Fruit fly (Drosophila melanogaster) whole organism, wandering third instar larva: Measurements from ENCODE around the gene Dhc36C.

Source experiments
- Dif ChIP-seq: fragments of 200-275, 200-300 bp; sonication (Bioruptor generic); optimal IDR thresholded peaks from 2 replicates; lab custom pipeline; 2018; ENCODE audit warnings: missing biosample characterization, missing genetic modification characterization; ENCODE audit not compliant: partially characterized antibody
- Hr78 ChIP-seq: fragments of >200 bp; optimal IDR thresholded peaks from 2 replicates; lab custom pipeline; 2017; ENCODE audit warnings: missing biosample characterization, missing genetic modification characterization
- Myc ChIP-seq: fragments of >200 bp; optimal IDR thresholded peaks from 2 replicates; lab custom pipeline; 2017
- Sp1 ChIP-seq: fragments of 200-800 bp; sonication (Bioruptor generic); optimal IDR thresholded peaks from 3 replicates; lab custom pipeline; 2019; ENCODE audit warnings: missing biosample characterization, mild to moderate bottlenecking, missing genetic modification characterization, moderate library complexity
- br ChIP-seq: fragments of 200-800 bp; sonication (Bioruptor generic); optimal IDR thresholded peaks from 2 replicates; lab custom pipeline; 2016; ENCODE audit warnings: missing biosample characterization, missing genetic modification characterization
- dl ChIP-seq, 2 experiments: fragments of 175-275, 200-275 bp in 1 of 2; fragments of 200-275 bp in 1 of 2; sonication (Bioruptor generic); optimal IDR thresholded peaks; lab custom pipeline; 2018; ENCODE audit warnings: mild to moderate bottlenecking in 2 of 2, missing biosample characterization in 2 of 2, missing genetic modification characterization in 2 of 2, moderate library complexity in 2 of 2; ENCODE audit not compliant: partially characterized antibody in 2 of 2, insufficient read depth in 1 of 2
- dsf ChIP-seq: sonication (Bioruptor generic); optimal IDR thresholded peaks from 2 replicates; lab custom pipeline; 2016; ENCODE audit warnings: missing biosample characterization, missing genetic modification characterization, borderline replicate concordance
- fru ChIP-seq: fragments of 200-800 bp; sonication (Bioruptor generic); optimal IDR thresholded peaks from 3 replicates; lab custom pipeline; 2016; ENCODE audit warnings: missing biosample characterization, mild to moderate bottlenecking, missing genetic modification characterization
- h ChIP-seq: fragments of 200-800 bp; sonication (Bioruptor generic); optimal IDR thresholded peaks from 3 replicates; lab custom pipeline; 2016; ENCODE audit warnings: missing biosample characterization, mild to moderate bottlenecking, missing genetic modification characterization
- sv ChIP-seq: fragments of 200-800 bp; sonication (Bioruptor generic); optimal IDR thresholded peaks from 3 replicates; lab custom pipeline; 2016; ENCODE audit warnings: missing biosample characterization, missing genetic modification characterization

- TF ChIP-seq dsf (GFP tag; lab: Kevin White, UChicago) (no peak), fru (no peak), Hr78 (GFP tag; lab: Kevin White, UChicago) (no peak), Sp1 (GFP tag; lab: Kevin White, UChicago) (no peak), h (no peak), br (GFP tag; lab: Kevin White, UChicago) (no peak), Myc (lab: Kevin White, UChicago) (no peak), Dif (GFP tag; lab: Kevin White, UChicago) (no peak), dl (GFP tag; optimal IDR thresholded peaks at IDR 0.05; lab: Kevin White, UChicago; ENCODE audit: insufficient read depth in 1 of 2, partially characterized antibody in 2 of 2) (no peak), sv (GFP tag; lab: Kevin White, UChicago) (no peak)
Measured at dm6 chr2L:17495759-17496158, 5.4 kb upstream of the Dhc36C start.
